Worm (Caenorhabditis elegans): Measurements from ENCODE around the gene str-228.

DNA sequence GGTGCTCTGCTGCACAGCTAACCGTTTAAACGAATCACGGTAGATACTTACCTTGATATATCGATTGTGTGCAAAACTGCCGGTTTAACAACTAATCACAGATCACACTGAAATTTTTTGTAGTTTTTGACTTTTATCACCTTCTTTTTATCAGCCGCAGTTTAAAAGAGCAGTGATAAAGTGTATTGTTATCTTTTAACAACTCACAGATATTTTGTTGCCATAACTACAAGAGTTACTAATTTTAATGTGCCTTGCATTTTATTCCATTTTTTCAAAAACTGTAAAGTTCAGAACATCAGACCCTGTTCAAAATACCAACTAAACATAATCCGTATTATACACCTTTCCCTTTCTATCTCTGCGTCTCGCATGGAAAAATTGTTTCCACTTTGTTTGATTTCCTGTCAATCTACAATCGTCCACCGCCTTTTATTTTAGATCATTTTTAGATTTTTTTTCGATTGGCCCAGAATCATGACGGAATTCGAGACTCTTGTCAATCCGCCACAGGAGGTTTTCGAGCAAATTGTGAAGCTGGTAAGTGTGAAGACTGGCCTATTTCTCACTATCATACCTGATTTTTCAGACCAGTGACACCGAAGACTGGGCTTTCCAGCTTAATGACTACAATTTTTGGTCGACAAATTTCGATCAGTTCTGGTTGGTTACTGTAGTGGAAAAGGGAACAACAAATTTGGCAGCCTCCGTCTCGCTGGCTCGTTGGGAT is 42.9 kb downstream of the str-228 start, which contains the start of gene T24A6.20:
- TF ChIP-seq Y67H2A.10 (GFP tag; conservative IDR thresholded peaks at IDR 0.05) (no peak), lin-35 (GFP tag; optimal IDR thresholded peaks at IDR 0.05) (no peak), hlh-26 (GFP tag; conservative IDR thresholded peaks at IDR 0.05) (no peak), zim-3 (tag; optimal IDR thresholded peaks at IDR 0.05) (no peak), snpc-4 (GFP tag; optimal IDR thresholded peaks at IDR 0.05) (no peak), snpc-4 (tag; optimal IDR thresholded peaks at IDR 0.05) (no peak), snpc-1.3 (tag; optimal IDR thresholded peaks at IDR 0.05; ENCODE audit: insufficient read depth) (no peak), unc-62 (GFP tag; optimal IDR thresholded peaks at IDR 0.05) (no peak), Y53F4B.3 (GFP tag; IDR thresholded peaks at IDR 0.05) (no peak), F52B5.7 (tag; optimal IDR thresholded peaks at IDR 0.05) (no peak)

Data from whole organism, young adult.